Worm (Caenorhabditis elegans) whole organism, L4 larva: ENCODE results near the gene clec-5.
A peak's percentile ranks its signal among the peaks of the same experiment; 100 is the strongest.

Experiments used
- Y75B8A.6 ChIP-seq: fragments of 200-800 bp; sonication (Bioruptor generic); IDR thresholded peaks from 2 replicates; pipeline ENCODE4 v1.3.6; 2022; ENCODE audit warnings: missing genetic modification reagents, missing genetic modification characterization, missing compliant biosample characterization
- aha-1 ChIP-seq: fragments of 150-350 bp; peaks from one replicate; lab custom pipeline; 2014; ENCODE audit warnings: missing biosample characterization, missing genetic modification characterization
- aly-2 ChIP-seq: sonication (generic microtip); optimal IDR thresholded peaks from 2 replicates; lab custom pipeline; 2018; ENCODE audit warnings: missing biosample characterization, missing genetic modification characterization
- ceh-82 ChIP-seq: sonication (generic microtip); optimal IDR thresholded peaks from 2 replicates; lab custom pipeline; 2017; ENCODE audit warnings: missing biosample characterization, missing genetic modification characterization
- cey-2 ChIP-seq: sonication (generic microtip); optimal IDR thresholded peaks from 3 replicates; lab custom pipeline; 2017; ENCODE audit warnings: missing genetic modification characterization, mild to moderate bottlenecking, missing compliant biosample characterization, antibody characterized with exemption, borderline replicate concordance; ENCODE audit not compliant: insufficient read depth
- ctbp-1 ChIP-seq: fragments of 200-800 bp; sonication (Bioruptor generic); IDR thresholded peaks from 2 replicates; pipeline ENCODE4 v1.3.6; 2022; ENCODE audit warnings: missing genetic modification reagents, missing genetic modification characterization, missing compliant biosample characterization
- daf-12 ChIP-seq: fragments of 150-350 bp; optimal IDR thresholded peaks from 2 replicates; lab custom pipeline; 2014; ENCODE audit warnings: missing biosample characterization, missing genetic modification reagents, missing genetic modification characterization
- dmd-9 ChIP-seq: fragments of 200-800 bp; sonication (Bioruptor generic); IDR thresholded peaks from 2 replicates; pipeline ENCODE4 v1.3.6; 2022; ENCODE audit warnings: missing genetic modification reagents, missing genetic modification characterization, missing compliant biosample characterization
- dve-1 ChIP-seq: sonication (generic microtip); optimal IDR thresholded peaks from 2 replicates; lab custom pipeline; 2017; ENCODE audit warnings: antibody characterized with exemption, mild to moderate bottlenecking, missing genetic modification characterization, missing compliant biosample characterization; ENCODE audit not compliant: insufficient read depth
- egl-27 ChIP-seq: sonication (generic microtip); optimal IDR thresholded peaks from 3 replicates; lab custom pipeline; 2017; ENCODE audit warnings: missing biosample characterization, missing genetic modification reagents, missing genetic modification characterization
- egl-43 ChIP-seq: fragments of 200-800 bp; sonication (Bioruptor generic); IDR thresholded peaks from 2 replicates; pipeline ENCODE4 v1.3.6; 2022; ENCODE audit warnings: missing genetic modification reagents, missing genetic modification characterization, missing compliant biosample characterization
- fos-1 ChIP-seq: fragments of 150-350 bp; optimal IDR thresholded peaks from 2 replicates; lab custom pipeline; 2014; ENCODE audit warnings: missing biosample characterization, missing genetic modification characterization
- hif-1 ChIP-seq, 2 experiments: sonication (generic microtip); optimal IDR thresholded peaks; 2 replicates each; lab custom pipeline; 2016 to 2017; ENCODE audit warnings: missing compliant biosample characterization in 2 of 2, missing genetic modification characterization in 2 of 2, missing genetic modification reagents in 2 of 2, missing genotype in 2 of 2, mild to moderate bottlenecking in 1 of 2
- hlh-30 ChIP-seq: sonication (generic microtip); optimal IDR thresholded peaks from 2 replicates; lab custom pipeline; 2017; ENCODE audit warnings: antibody characterized with exemption, mild to moderate bottlenecking, missing genetic modification characterization, missing compliant biosample characterization; ENCODE audit not compliant: insufficient read depth
- lim-7 ChIP-seq: fragments of 200-800 bp; sonication (Bioruptor generic); IDR thresholded peaks from 2 replicates; pipeline ENCODE4 v1.3.6; 2022; ENCODE audit warnings: missing genetic modification characterization, missing compliant biosample characterization
- lin-39 ChIP-seq: fragments of 150-350 bp; optimal IDR thresholded peaks from 2 replicates; lab custom pipeline; 2014; ENCODE audit warnings: missing biosample characterization, missing genetic modification reagents, missing genetic modification characterization
- lir-3 ChIP-seq: sonication (generic microtip); optimal IDR thresholded peaks from 2 replicates; lab custom pipeline; 2016; ENCODE audit warnings: mild to moderate bottlenecking, missing genetic modification characterization, missing compliant biosample characterization
- lsy-2 ChIP-seq, 2 experiments: fragments of 150-350 bp in 1 of 2; sonication (generic microtip) in 1 of 2; optimal IDR thresholded peaks; 2 replicates each; lab custom pipeline; 2014 to 2017; ENCODE audit warnings: missing biosample characterization in 2 of 2, missing genetic modification characterization in 2 of 2
- madf-5 ChIP-seq, 2 experiments: fragments of 200-800 bp; sonication (Bioruptor generic); IDR thresholded peaks; 2 replicates each; pipeline ENCODE4 v1.3.6; 2022; ENCODE audit warnings: missing compliant biosample characterization in 2 of 2, missing genetic modification characterization in 2 of 2
- mdl-1 ChIP-seq, 2 experiments: fragments of 150-350 bp in 1 of 2; sonication (generic microtip) in 1 of 2; optimal IDR thresholded peaks; 2 replicates each; lab custom pipeline; 2014 to 2017; ENCODE audit warnings: missing biosample characterization in 2 of 2, missing genetic modification characterization in 2 of 2
- mep-1 ChIP-seq: fragments of 150-350 bp; sonication (generic microtip); optimal IDR thresholded peaks from 3 replicates; lab custom pipeline; 2014; ENCODE audit warnings: missing biosample characterization, missing genetic modification characterization
- mes-2 ChIP-seq: sonication (generic microtip); optimal IDR thresholded peaks from 2 replicates; lab custom pipeline; 2016; ENCODE audit warnings: missing genotype, mild to moderate bottlenecking, missing genetic modification characterization, missing compliant biosample characterization; ENCODE audit not compliant: poor library complexity, severe bottlenecking
- mxl-3 ChIP-seq: fragments of 200-800 bp; sonication (Bioruptor generic); optimal IDR thresholded peaks from 2 replicates; lab custom pipeline; 2018; ENCODE audit warnings: mild to moderate bottlenecking, missing genetic modification characterization, missing compliant biosample characterization
- nhr-102 ChIP-seq: sonication (generic microtip); optimal IDR thresholded peaks from 2 replicates; lab custom pipeline; 2016; ENCODE audit warnings: mild to moderate bottlenecking, missing genetic modification characterization, moderate library complexity, missing compliant biosample characterization
- nhr-11 ChIP-seq: fragments of 150-350 bp; optimal IDR thresholded peaks from 2 replicates; lab custom pipeline; 2014; ENCODE audit warnings: missing biosample characterization, missing genetic modification characterization
- nhr-111 ChIP-seq: fragments of 200-800 bp; sonication (Bioruptor generic); optimal IDR thresholded peaks from 2 replicates; lab custom pipeline; 2018; ENCODE audit warnings: mild to moderate bottlenecking, missing genetic modification characterization, missing compliant biosample characterization
- nhr-76 ChIP-seq: fragments of 150-350 bp; optimal IDR thresholded peaks from 2 replicates; lab custom pipeline; 2014; ENCODE audit warnings: missing biosample characterization, missing genetic modification characterization
- php-3 ChIP-seq: fragments of 200-800 bp; sonication (Bioruptor generic); IDR thresholded peaks from 2 replicates; pipeline ENCODE4 v1.3.6; 2022; ENCODE audit warnings: missing genetic modification reagents, missing genetic modification characterization, missing compliant biosample characterization
- snpc-1.2 ChIP-seq: fragments of 200-800 bp; sonication (Bioruptor generic); IDR thresholded peaks from 2 replicates; pipeline ENCODE4 v1.3.6; 2022; ENCODE audit warnings: missing genetic modification reagents, missing genetic modification characterization, missing compliant biosample characterization
- spr-3 ChIP-seq: fragments of 200-800 bp; sonication (Bioruptor generic); optimal IDR thresholded peaks from 2 replicates; lab custom pipeline; 2018; ENCODE audit warnings: mild to moderate bottlenecking, missing genetic modification characterization, missing compliant biosample characterization
- unc-130 ChIP-seq: sonication (generic microtip); optimal IDR thresholded peaks from 2 replicates; lab custom pipeline; 2016; ENCODE audit warnings: missing genetic modification reagents, missing genetic modification characterization, missing compliant biosample characterization
- unc-39 ChIP-seq: sonication (generic microtip); optimal IDR thresholded peaks from 2 replicates; lab custom pipeline; 2017; ENCODE audit warnings: missing biosample characterization, missing genetic modification characterization
- zfp-3 ChIP-seq: fragments of 200-800 bp; sonication (Bioruptor generic); conservative IDR thresholded peaks from 2 replicates; pipeline ENCODE4 v1.3.6; 2022; ENCODE audit warnings: missing genetic modification reagents, missing genetic modification characterization, missing compliant biosample characterization
- zip-2 ChIP-seq: fragments of 150-350 bp; optimal IDR thresholded peaks from 2 replicates; lab custom pipeline; 2014; ENCODE audit warnings: missing biosample characterization, missing genetic modification characterization

The clec-5 gene

ce11 chrIII:4866762-4867161 lies 16.6 kb downstream of the clec-5 start, which contains the start of gene C35D10.17:
Gene C35D10.17, plus strand, starts transcription at chrIII:4867062.
- no peak for TF ChIP-seq zfp-3 (GFP tag; lab: Robert Waterston, UW)
- TF ChIP-seq snpc-1.2 (GFP tag; lab: Robert Waterston, UW), result no peak
- TF ChIP-seq Y75B8A.6 (GFP tag; lab: Robert Waterston, UW), result no peak
- TF ChIP-seq nhr-102 (tag; lab: Kevin White, UChicago), result no peak
- no peak for TF ChIP-seq madf-5 (GFP tag; IDR thresholded peaks at IDR 0.05; lab: Robert Waterston, UW)
- no peak for TF ChIP-seq lir-3 (tag; lab: Kevin White, UChicago)
- TF ChIP-seq php-3 (GFP tag; lab: Robert Waterston, UW), result no peak
- no peak for TF ChIP-seq dmd-9 (GFP tag; lab: Robert Waterston, UW)
- no peak for TF ChIP-seq nhr-11 (tag; lab: Kevin White, UChicago)
- TF ChIP-seq aha-1 (tag; lab: Kevin White, UChicago), result no peak
- TF ChIP-seq fos-1 (tag; lab: Kevin White, UChicago), result no peak
- TF ChIP-seq hlh-30 (tag; lab: Kevin White, UChicago), result no peak

ce11 chrIII:4863127-4863526 lies 20.3 kb downstream of the clec-5 start, which contains the start of gene coq-8:
Gene coq-8, plus strand, starts transcription at chrIII:4863427.
- TF ChIP-seq nhr-76 (tag; lab: Kevin White, UChicago) (no peak), unc-39 (tag; lab: Kevin White, UChicago) (no peak), cey-2 (tag; lab: Kevin White, UChicago) (no peak), daf-12 (tag; lab: Kevin White, UChicago) (no peak)
- TF ChIP-seq, all 104 proteins: peak for 0

ce11 chrIII:4861744-4862401 lies 21.5 kb downstream of the clec-5 start, which contains the start of the genes C35D10.10 and C35D10.5:
Gene C35D10.10, minus strand, starts transcription at chrIII:4861794.
Gene C35D10.5, plus strand, starts transcription at chrIII:4862351.
- TF ChIP-seq unc-130 (GFP tag; lab: Kevin White, UChicago) (peak; percentile 50), mes-2 (peak; percentile 55), ctbp-1 (GFP tag; lab: Robert Waterston, UW) (no peak), nhr-102 (tag; lab: Kevin White, UChicago) (no peak), hif-1 (tag; optimal IDR thresholded peaks at IDR 0.05; lab: Kevin White, UChicago) (peak in 1 of 2 experiments; percentile 50)

- TF ChIP-seq egl-43 (GFP tag; lab: Robert Waterston, UW) (no peak), cey-2 (tag; lab: Kevin White, UChicago) (no peak), nhr-76 (tag; lab: Kevin White, UChicago) (no peak), spr-3 (GFP tag; lab: Kevin White, UChicago) (no peak), madf-5 (GFP tag; IDR thresholded peaks at IDR 0.05; lab: Robert Waterston, UW) (no peak), lim-7 (GFP tag; lab: Robert Waterston, UW) (no peak), mxl-3 (GFP tag; lab: Kevin White, UChicago) (no peak), nhr-111 (GFP tag; lab: Kevin White, UChicago) (no peak), lin-39 (tag; lab: Kevin White, UChicago) (no peak), mdl-1 (tag; optimal IDR thresholded peaks at IDR 0.05; lab: Kevin White, UChicago) (no peak), aly-2 (tag; lab: Kevin White, UChicago) (no peak), ceh-82 (tag; lab: Kevin White, UChicago) (no peak), dve-1 (tag; lab: Kevin White, UChicago) (no peak), lsy-2 (tag; optimal IDR thresholded peaks at IDR 0.05; lab: Kevin White, UChicago) (no peak), egl-27 (tag; lab: Kevin White, UChicago) (no peak), php-3 (GFP tag; lab: Robert Waterston, UW) (no peak), zip-2 (tag; lab: Kevin White, UChicago) (no peak), mep-1 (tag; lab: Kevin White, UChicago) (no peak)
Measured at ce11 chrIII:4859039-4859438, 24.4 kb downstream of the clec-5 start, which contains the start of gene C35D10.6. Gene C35D10.6, plus strand, starts transcription at chrIII:4859339.
